Fruit fly (Drosophila melanogaster): ENCODE measurements around the gene CG31988.

- TF ChIP-seq CG8478 (optimal IDR thresholded peaks at IDR 0.05) (no peak), CTCF (optimal IDR thresholded peaks at IDR 0.05) (no peak)
Measured at dm6 chr2L:21235463-21235862, 32.9 kb upstream of the CG31988 start.

Measured in S2 (cell line).